6 fruit fly cellular contexts compared by ENCODE assay signal in genomic region chrX:1234817-1235617, dm6.
TF ChIP-seq lines count a peak whose summit lies in the region.

No protein-coding gene starts in this region.

- no peak for TF ChIP-seq CTCF in whole organism, embryonic (GFP tag; optimal IDR thresholded peaks at IDR 0.05; lab: Kevin White, UChicago)

TF ChIP-seq in whole organism, 6 proteins besides CTCF, POLR2A, EP300 and RAD21:
- TF ChIP-seq Dll (optimal IDR thresholded peaks at IDR 0.05; lab: Kevin White, UChicago) (peak; percentile 3), CG8478 (optimal IDR thresholded peaks at IDR 0.05; lab: Kevin White, UChicago) (no peak), usp (GFP tag; optimal IDR thresholded peaks at IDR 0.05; lab: Kevin White, UChicago) (no peak), psq (optimal IDR thresholded peaks at IDR 0.05; lab: Kevin White, UChicago) (no peak), pan (optimal IDR thresholded peaks at IDR 0.05; lab: Kevin White, UChicago) (peak; percentile 59), EcR (GFP tag; optimal IDR thresholded peaks at IDR 0.05; lab: Kevin White, UChicago) (no peak)

TF ChIP-seq in whole organism, adult, 20 proteins besides CTCF, POLR2A, EP300 and RAD21 (continues in another document):
- TF ChIP-seq cic (GFP tag; optimal IDR thresholded peaks at IDR 0.05; lab: Kevin White, UChicago) (peak; percentile 51), cnc (optimal IDR thresholded peaks at IDR 0.05; lab: Kevin White, UChicago) (no peak), ovo (GFP tag; optimal IDR thresholded peaks at IDR 0.05; lab: Kevin White, UChicago) (peak; percentile 50), CG5204 (GFP tag; optimal IDR thresholded peaks at IDR 0.05; lab: Kevin White, UChicago) (peak; percentile 62), Hr96 (GFP tag; optimal IDR thresholded peaks at IDR 0.05; lab: Kevin White, UChicago) (peak; percentile 76), CG11617 (GFP tag; optimal IDR thresholded peaks at IDR 0.05; lab: Kevin White, UChicago) (peak; percentile 72), Crg-1 (GFP tag; optimal IDR thresholded peaks at IDR 0.05; lab: Kevin White, UChicago) (peak; percentile 32), kay (GFP tag; lab: Kevin White, UChicago; ENCODE audit: borderline replicate concordance) (peak; percentile 84), tj (GFP tag; optimal IDR thresholded peaks at IDR 0.05; lab: Kevin White, UChicago) (no peak), CG1620 (GFP tag; optimal IDR thresholded peaks at IDR 0.05; lab: Kevin White, UChicago) (peak; percentile 51), Mnt (GFP tag; optimal IDR thresholded peaks at IDR 0.05; lab: Kevin White, UChicago) (peak; percentile 68), CG33017 (tag; optimal IDR thresholded peaks at IDR 0.05; lab: Kevin White, UChicago) (peak; percentile 77), CG7045 (GFP tag; optimal IDR thresholded peaks at IDR 0.05; lab: Kevin White, UChicago) (peak; percentile 57), bab1 (GFP tag; optimal IDR thresholded peaks at IDR 0.05; lab: Kevin White, UChicago) (peak; percentile 96), CG12768 (GFP tag; optimal IDR thresholded peaks at IDR 0.05; lab: Kevin White, UChicago) (peak; percentile 69), Clk (GFP tag; optimal IDR thresholded peaks at IDR 0.05; lab: Kevin White, UChicago) (peak; percentile 1), CG7101 (tag; optimal IDR thresholded peaks at IDR 0.05; lab: Kevin White, UChicago) (peak; percentile 87)

TF ChIP-seq in whole organism, embryonic, 481 proteins besides CTCF, POLR2A, EP300 and RAD21 (continues in another document):
- TF ChIP-seq Fer3 (tag; optimal IDR thresholded peaks at IDR 0.05; lab: Kevin White, UChicago) (peak; percentile 71), wek (GFP tag; optimal IDR thresholded peaks at IDR 0.05; lab: Kevin White, UChicago) (peak; percentile 52), sna (GFP tag; IDR thresholded peaks at IDR 0.05; lab: Robert Waterston, UW; ENCODE audit: partially characterized antibody) (peak; percentile 51; the same call in 1 of the 2 replicates), CG18262 (tag; optimal IDR thresholded peaks at IDR 0.05; lab: Kevin White, UChicago) (peak; percentile 88), CG3065 (GFP tag; optimal IDR thresholded peaks at IDR 0.05; lab: Kevin White, UChicago) (peak; percentile 31), Atf3 (GFP tag; optimal IDR thresholded peaks at IDR 0.05; lab: Kevin White, UChicago) (peak; percentile 97), CG17612 (GFP tag; IDR thresholded peaks at IDR 0.05; lab: Robert Waterston, UW) (peak; percentile 55; the same call in 1 of the 2 replicates), fu2 (GFP tag; optimal IDR thresholded peaks at IDR 0.05; lab: Kevin White, UChicago) (peak; percentile 53), CkIIα-i1 (GFP tag; IDR thresholded peaks at IDR 0.05; lab: Robert Waterston, UW) (no peak), Dll (GFP tag; IDR thresholded peaks at IDR 0.05; lab: Robert Waterston, UW; ENCODE audit: partially characterized antibody) (peak; percentile 66; the same call in 3 of the 4 replicates), Dref (GFP tag; IDR thresholded peaks at IDR 0.05; lab: Robert Waterston, UW) (no peak), D19A (tag; optimal IDR thresholded peaks at IDR 0.05; lab: Kevin White, UChicago) (peak; percentile 100), btn (GFP tag; optimal IDR thresholded peaks at IDR 0.05; lab: Kevin White, UChicago) (peak; percentile 56), trh (GFP tag; optimal IDR thresholded peaks at IDR 0.05; lab: Kevin White, UChicago) (peak; percentile 47), twi (tag; optimal IDR thresholded peaks at IDR 0.05; lab: Kevin White, UChicago) (peak; percentile 64), CG6272 (GFP tag; IDR thresholded peaks at IDR 0.05; lab: Robert Waterston, UW) (peak; percentile 68)

TF ChIP-seq in whole organism, prepupa, 60 proteins besides CTCF, POLR2A, EP300 and RAD21 (continues in another document):
- TF ChIP-seq Sox102F (GFP tag; optimal IDR thresholded peaks at IDR 0.05; lab: Kevin White, UChicago) (peak; percentile 90), CG9139 (GFP tag; optimal IDR thresholded peaks at IDR 0.05; lab: Kevin White, UChicago) (peak; percentile 72), CG34406 (GFP tag; optimal IDR thresholded peaks at IDR 0.05; lab: Kevin White, UChicago) (peak; percentile 81), CG6854 (GFP tag; optimal IDR thresholded peaks at IDR 0.05; lab: Kevin White, UChicago) (peak; percentile 77), Ets21C (GFP tag; optimal IDR thresholded peaks at IDR 0.05; lab: Kevin White, UChicago) (peak; percentile 78), CG8632 (GFP tag; optimal IDR thresholded peaks at IDR 0.05; lab: Kevin White, UChicago) (peak; percentile 86), CG11294 (GFP tag; IDR thresholded peaks at IDR 0.05; lab: Robert Waterston, UW) (peak; percentile 79; the same call in 1 of the 2 replicates), achi (GFP tag; optimal IDR thresholded peaks at IDR 0.05; lab: Kevin White, UChicago) (peak; percentile 85), CG7368 (GFP tag; optimal IDR thresholded peaks at IDR 0.05; lab: Kevin White, UChicago) (peak; percentile 66), eg (GFP tag; IDR thresholded peaks at IDR 0.05; lab: Robert Waterston, UW) (peak; percentile 83), Sox15 (GFP tag; optimal IDR thresholded peaks at IDR 0.05; lab: Kevin White, UChicago) (peak; percentile 52), CG11902 (GFP tag; optimal IDR thresholded peaks at IDR 0.05; lab: Kevin White, UChicago) (peak; percentile 59), ss (GFP tag; optimal IDR thresholded peaks at IDR 0.05; lab: Kevin White, UChicago) (peak; percentile 78 to 88), dac (GFP tag; optimal IDR thresholded peaks at IDR 0.05; lab: Kevin White, UChicago) (peak; percentile 77), CG8119 (GFP tag; IDR thresholded peaks at IDR 0.05; lab: Robert Waterston, UW) (peak; percentile 85), topi (GFP tag; optimal IDR thresholded peaks at IDR 0.05; lab: Kevin White, UChicago) (peak; percentile 92), CG11762 (GFP tag; optimal IDR thresholded peaks at IDR 0.05; lab: Kevin White, UChicago; ENCODE audit: insufficient read depth) (peak; percentile 49), Blimp-1 (GFP tag; optimal IDR thresholded peaks at IDR 0.05; lab: Kevin White, UChicago) (peak; percentile 48)

TF ChIP-seq in whole organism, pupa, 21 proteins besides CTCF, POLR2A, EP300 and RAD21 (continues in another document):
- TF ChIP-seq CG13204 (GFP tag; optimal IDR thresholded peaks at IDR 0.05; lab: Kevin White, UChicago) (peak; percentile 59), CG8159 (tag; optimal IDR thresholded peaks at IDR 0.05; lab: Kevin White, UChicago) (peak; percentile 86), Ets98B (GFP tag; IDR thresholded peaks at IDR 0.05; lab: Robert Waterston, UW) (peak; percentile 79; the same call in 1 of the 2 replicates), rn (GFP tag; IDR thresholded peaks at IDR 0.05; lab: Robert Waterston, UW) (peak; percentile 67), CG4496 (GFP tag; IDR thresholded peaks at IDR 0.05; lab: Robert Waterston, UW) (peak; percentile 92), CG8301 (tag; optimal IDR thresholded peaks at IDR 0.05; lab: Kevin White, UChicago) (peak; percentile 81), CG10348 (GFP tag; IDR thresholded peaks at IDR 0.05; lab: Robert Waterston, UW) (0 out of 2 replicates have a peak, but pooled peaks have one; percentile 14), gl (tag; optimal IDR thresholded peaks at IDR 0.05; lab: Kevin White, UChicago) (peak; percentile 69), D1 (tag; optimal IDR thresholded peaks at IDR 0.05; lab: Kevin White, UChicago) (no peak), CG9948 (tag; optimal IDR thresholded peaks at IDR 0.05; lab: Kevin White, UChicago) (peak; percentile 82), CG34367 (tag; optimal IDR thresholded peaks at IDR 0.05; lab: Kevin White, UChicago) (peak; percentile 85), CG15710 (tag; optimal IDR thresholded peaks at IDR 0.05; lab: Kevin White, UChicago) (peak; percentile 83), Pif1B (GFP tag; optimal IDR thresholded peaks at IDR 0.05; lab: Kevin White, UChicago) (peak; percentile 85), Pif1A (GFP tag; optimal IDR thresholded peaks at IDR 0.05; lab: Kevin White, UChicago) (peak; percentile 90), fd96Ca (GFP tag; IDR thresholded peaks at IDR 0.05; lab: Robert Waterston, UW) (peak; percentile 91), CG14655 (GFP tag; optimal IDR thresholded peaks at IDR 0.05; lab: Kevin White, UChicago) (peak; percentile 84), Snoo (tag; optimal IDR thresholded peaks at IDR 0.05; lab: Kevin White, UChicago) (peak; percentile 80), CG17806 (tag; optimal IDR thresholded peaks at IDR 0.05; lab: Kevin White, UChicago) (peak; percentile 86), EcR (GFP tag; optimal IDR thresholded peaks at IDR 0.05; lab: Kevin White, UChicago) (peak; percentile 30)

TF ChIP-seq in whole organism, wandering third instar larva, 38 proteins besides CTCF, POLR2A, EP300 and RAD21 (continues in another document):
- TF ChIP-seq Jra (GFP tag; optimal IDR thresholded peaks at IDR 0.05; lab: Kevin White, UChicago) (peak; percentile 33), Dfd (GFP tag; optimal IDR thresholded peaks at IDR 0.05; lab: Kevin White, UChicago) (no peak), pan (optimal IDR thresholded peaks at IDR 0.05; lab: Kevin White, UChicago) (no peak), ey (GFP tag; optimal IDR thresholded peaks at IDR 0.05; lab: Kevin White, UChicago) (peak; percentile 77), Sp1 (GFP tag; optimal IDR thresholded peaks at IDR 0.05; lab: Kevin White, UChicago) (peak; percentile 76), Myc (optimal IDR thresholded peaks at IDR 0.05; lab: Kevin White, UChicago) (no peak), jim (GFP tag; optimal IDR thresholded peaks at IDR 0.05; lab: Kevin White, UChicago) (no peak), dmrt93B (GFP tag; optimal IDR thresholded peaks at IDR 0.05; lab: Kevin White, UChicago) (peak; percentile 74), HLH106 (tag; optimal IDR thresholded peaks at IDR 0.05; lab: Kevin White, UChicago) (peak; percentile 82), fru (GFP tag; optimal IDR thresholded peaks at IDR 0.05; lab: Kevin White, UChicago) (peak; percentile 89), foxo (GFP tag; optimal IDR thresholded peaks at IDR 0.05; lab: Kevin White, UChicago) (peak; percentile 13 to 75), Dif (GFP tag; optimal IDR thresholded peaks at IDR 0.05; lab: Kevin White, UChicago; ENCODE audit: partially characterized antibody) (peak; percentile 67), CrebA (GFP tag; optimal IDR thresholded peaks at IDR 0.05; lab: Kevin White, UChicago; ENCODE audit: borderline replicate concordance) (no peak), lola (GFP tag; optimal IDR thresholded peaks at IDR 0.05; lab: Kevin White, UChicago) (no peak), usp (GFP tag; optimal IDR thresholded peaks at IDR 0.05; lab: Kevin White, UChicago) (no peak), Hr78 (GFP tag; optimal IDR thresholded peaks at IDR 0.05; lab: Kevin White, UChicago) (no peak), rgr (GFP tag; optimal IDR thresholded peaks at IDR 0.05; lab: Kevin White, UChicago) (peak; percentile 74), Vsx2 (GFP tag; optimal IDR thresholded peaks at IDR 0.05; lab: Kevin White, UChicago; ENCODE audit: partially characterized antibody) (no peak), sv (GFP tag; optimal IDR thresholded peaks at IDR 0.05; lab: Kevin White, UChicago) (peak; percentile 32), GATAd (GFP tag; optimal IDR thresholded peaks at IDR 0.05; lab: Kevin White, UChicago) (no peak), CG32264 (GFP tag; optimal IDR thresholded peaks at IDR 0.05; lab: Kevin White, UChicago) (peak; percentile 66), Hnf4 (GFP tag; optimal IDR thresholded peaks at IDR 0.05; lab: Kevin White, UChicago) (peak; percentile 69)
